Worm (Caenorhabditis elegans) whole organism, L3 larva: ENCODE results near the gene srab-1.
A peak's percentile ranks its signal among the peaks of the same experiment; 100 is the strongest.

Experiments used
- R02D3.7 ChIP-seq: fragments of 150-350 bp; optimal IDR thresholded peaks from 2 replicates; lab custom pipeline; 2014; ENCODE audit warnings: missing biosample characterization, missing genetic modification characterization
- ZK546.5 ChIP-seq: sonication (generic microtip); optimal IDR thresholded peaks from 2 replicates; lab custom pipeline; 2017; ENCODE audit warnings: missing biosample characterization, missing genetic modification characterization
- aly-2 ChIP-seq: fragments of 150-350 bp; optimal IDR thresholded peaks from 2 replicates; lab custom pipeline; 2014; ENCODE audit warnings: missing biosample characterization, missing genetic modification characterization
- ama-1 ChIP-seq: fragments of 150-350 bp; optimal IDR thresholded peaks from 2 replicates; lab custom pipeline; 2018
- ceh-16 ChIP-seq: sonication (generic microtip); optimal IDR thresholded peaks from 2 replicates; lab custom pipeline; 2017; ENCODE audit warnings: missing biosample characterization, missing genetic modification characterization
- ceh-28 ChIP-seq: fragments of 150-350 bp; optimal IDR thresholded peaks from 2 replicates; lab custom pipeline; 2014; ENCODE audit warnings: missing biosample characterization, missing genetic modification reagents, missing genetic modification characterization
- ceh-82 ChIP-seq: fragments of 150-350 bp; optimal IDR thresholded peaks from 2 replicates; lab custom pipeline; 2014; ENCODE audit warnings: missing biosample characterization, missing genetic modification characterization
- ceh-9 ChIP-seq: sonication (generic microtip); optimal IDR thresholded peaks from 2 replicates; lab custom pipeline; 2018; ENCODE audit warnings: missing biosample characterization, missing genetic modification characterization
- daf-12 ChIP-seq: fragments of 150-350 bp; optimal IDR thresholded peaks from 2 replicates; lab custom pipeline; 2014; ENCODE audit warnings: missing biosample characterization, missing genetic modification reagents, missing genetic modification characterization
- egl-27 ChIP-seq: sonication (generic microtip); optimal IDR thresholded peaks from 4 replicates; lab custom pipeline; 2017; ENCODE audit warnings: missing biosample characterization, missing genetic modification reagents, missing genetic modification characterization
- elt-1 ChIP-seq: fragments of 150-350 bp; optimal IDR thresholded peaks from 2 replicates; lab custom pipeline; 2014; ENCODE audit warnings: missing biosample characterization, missing genetic modification characterization
- elt-2 ChIP-seq: sonication (generic microtip); optimal IDR thresholded peaks from 2 replicates; lab custom pipeline; 2016; ENCODE audit warnings: missing genetic modification reagents, mild to moderate bottlenecking, missing genetic modification characterization, missing compliant biosample characterization
- elt-3 ChIP-seq, 3 experiments: fragments of 150-350 bp in 1 of 3; sonication (generic microtip) in 2 of 3; optimal IDR thresholded peaks; 2 replicates in 2 of 3; 4 replicates in 1 of 3; lab custom pipeline; 2014 to 2017; ENCODE audit warnings: missing biosample characterization in 3 of 3, missing genetic modification characterization in 3 of 3
- fkh-10 ChIP-seq: sonication (generic microtip); optimal IDR thresholded peaks from 2 replicates; lab custom pipeline; 2017; ENCODE audit warnings: missing biosample characterization, missing genetic modification reagents, missing genetic modification characterization
- fos-1 ChIP-seq: fragments of 150-350 bp; optimal IDR thresholded peaks from 2 replicates; lab custom pipeline; 2014; ENCODE audit warnings: missing biosample characterization, missing genetic modification characterization
- hmg-11 ChIP-seq: sonication (generic microtip); optimal IDR thresholded peaks from 2 replicates; lab custom pipeline; 2016; ENCODE audit warnings: missing genetic modification characterization, missing compliant biosample characterization
- jun-1 ChIP-seq: fragments of 150-350 bp; optimal IDR thresholded peaks from 2 replicates; lab custom pipeline; 2014; ENCODE audit warnings: missing biosample characterization, missing genetic modification reagents, missing genetic modification characterization
- lin-39 ChIP-seq: fragments of 150-350 bp; optimal IDR thresholded peaks from 2 replicates; lab custom pipeline; 2018; ENCODE audit warnings: missing biosample characterization, missing genetic modification reagents, missing genetic modification characterization
- mdl-1 ChIP-seq: fragments of 150-350 bp; optimal IDR thresholded peaks from 2 replicates; lab custom pipeline; 2014; ENCODE audit warnings: missing biosample characterization, missing genetic modification characterization
- nfya-1 ChIP-seq: sonication (generic microtip); optimal IDR thresholded peaks from 2 replicates; lab custom pipeline; 2017; ENCODE audit warnings: missing genetic modification characterization, mild to moderate bottlenecking, missing compliant biosample characterization, antibody characterized with exemption, moderate library complexity; ENCODE audit not compliant: insufficient read depth
- nhr-12 ChIP-seq: fragments of 150-350 bp; optimal IDR thresholded peaks from 2 replicates; lab custom pipeline; 2014; ENCODE audit warnings: missing biosample characterization, missing genetic modification characterization
- nhr-23 ChIP-seq: fragments of 150-350 bp; optimal IDR thresholded peaks from 2 replicates; lab custom pipeline; 2014; ENCODE audit warnings: missing biosample characterization, missing genetic modification reagents, missing genetic modification characterization
- nhr-237 ChIP-seq: fragments of 150-350 bp; optimal IDR thresholded peaks from 2 replicates; lab custom pipeline; 2014; ENCODE audit warnings: missing biosample characterization, missing genetic modification characterization
- nhr-25 ChIP-seq: sonication (generic microtip); optimal IDR thresholded peaks from 2 replicates; lab custom pipeline; 2017; ENCODE audit warnings: missing biosample characterization, missing genetic modification characterization
- nhr-28 ChIP-seq: fragments of 150-350 bp; optimal IDR thresholded peaks from 2 replicates; lab custom pipeline; 2014; ENCODE audit warnings: missing biosample characterization, missing genetic modification characterization
- nhr-43 ChIP-seq: sonication (generic microtip); optimal IDR thresholded peaks from 2 replicates; lab custom pipeline; 2016; ENCODE audit warnings: mild to moderate bottlenecking, missing genetic modification characterization, missing compliant biosample characterization; ENCODE audit not compliant: poor library complexity, severe bottlenecking
- nhr-67 ChIP-seq: fragments of 150-350 bp; optimal IDR thresholded peaks from 2 replicates; lab custom pipeline; 2014; ENCODE audit warnings: missing biosample characterization, missing genetic modification characterization
- nhr-76 ChIP-seq: fragments of 150-350 bp; sonication (generic microtip); optimal IDR thresholded peaks from 5 replicates; lab custom pipeline; 2014; ENCODE audit warnings: missing biosample characterization, missing genetic modification characterization
- nhr-77 ChIP-seq: fragments of 150-350 bp; optimal IDR thresholded peaks from 2 replicates; lab custom pipeline; 2014; ENCODE audit warnings: missing biosample characterization, missing genetic modification characterization
- pha-4 ChIP-seq: fragments of 150-350 bp; optimal IDR thresholded peaks from 2 replicates; lab custom pipeline; 2014; ENCODE audit warnings: missing biosample characterization, missing genetic modification reagents, missing genetic modification characterization
- pqm-1 ChIP-seq: fragments of 150-350 bp; optimal IDR thresholded peaks from 2 replicates; lab custom pipeline; 2017; ENCODE audit warnings: missing biosample characterization, missing genetic modification characterization, inconsistent platforms
- sea-2 ChIP-seq: fragments of 150-350 bp; sonication (generic microtip); optimal IDR thresholded peaks from 4 replicates; lab custom pipeline; 2014; ENCODE audit warnings: missing biosample characterization, missing genetic modification reagents, missing genetic modification characterization
- skn-1 ChIP-seq: fragments of 150-350 bp; optimal IDR thresholded peaks from 2 replicates; lab custom pipeline; 2014; ENCODE audit warnings: missing biosample characterization, missing genetic modification characterization
- snpc-4 ChIP-seq: fragments of 150-350 bp; optimal IDR thresholded peaks from 2 replicates; lab custom pipeline; 2014; ENCODE audit warnings: missing biosample characterization, missing genetic modification characterization
- tbx-2 ChIP-seq: sonication (generic microtip); optimal IDR thresholded peaks from 2 replicates; lab custom pipeline; 2016; ENCODE audit warnings: mild to moderate bottlenecking, missing genetic modification characterization, missing compliant biosample characterization
- unc-39 ChIP-seq: sonication (generic microtip); optimal IDR thresholded peaks from 4 replicates; lab custom pipeline; 2017; ENCODE audit warnings: missing biosample characterization, missing genetic modification characterization
- unc-62 ChIP-seq: fragments of 150-350 bp; sonication (generic microtip); optimal IDR thresholded peaks from 4 replicates; lab custom pipeline; 2014; ENCODE audit warnings: missing biosample characterization, missing genetic modification reagents, missing genetic modification characterization
- zag-1 ChIP-seq: fragments of 150-350 bp; optimal IDR thresholded peaks from 2 replicates; lab custom pipeline; 2014; ENCODE audit warnings: missing biosample characterization, missing genetic modification characterization
- ztf-4 ChIP-seq: fragments of 150-350 bp; optimal IDR thresholded peaks from 2 replicates; lab custom pipeline; 2014; ENCODE audit warnings: missing biosample characterization, missing genetic modification characterization

Gene srab-1

DNA sequence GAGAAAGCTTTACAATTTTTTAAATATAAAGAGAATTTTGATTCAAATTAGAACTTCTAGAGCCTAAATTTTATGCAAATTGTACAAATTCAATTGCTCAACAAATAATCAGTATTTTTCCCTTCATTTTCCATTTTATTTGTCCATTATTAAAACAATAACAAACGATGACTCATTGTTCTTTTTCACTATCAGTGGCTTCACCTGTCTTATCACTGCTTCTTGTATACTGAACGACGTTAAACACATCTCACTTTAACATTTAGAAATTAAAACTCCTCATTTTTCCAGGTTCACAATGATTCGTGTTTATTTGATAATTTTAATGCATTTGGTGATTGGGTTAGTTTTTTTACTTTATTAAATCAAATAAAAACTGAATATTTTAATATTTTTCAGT is 17.8 kb upstream of the srab-1 start, which contains the start of gene sid-1:
Gene sid-1, plus strand, starts transcription at position 292 of the 400 bp plus-strand sequence.
- TF ChIP-seq ztf-4, result no peak
- no peak for TF ChIP-seq nhr-23 (tag; lab: Kevin White, UChicago)
- no peak for TF ChIP-seq nhr-76 (tag; lab: Kevin White, UChicago)
- TF ChIP-seq fos-1 (tag; lab: Kevin White, UChicago), result no peak
- TF ChIP-seq daf-12 (tag; lab: Kevin White, UChicago), result no peak
- peak; percentile 23 for TF ChIP-seq pqm-1 (tag; lab: Kevin White, UChicago)
- TF ChIP-seq elt-2 (tag; lab: Kevin White, UChicago), result peak; percentile 76
- no peak for TF ChIP-seq skn-1 (tag; lab: Kevin White, UChicago)
- TF ChIP-seq elt-3 (tag; optimal IDR thresholded peaks at IDR 0.05; lab: Kevin White, UChicago), result no peak
- TF ChIP-seq ceh-16, result no peak
- TF ChIP-seq pha-4 (tag; lab: Kevin White, UChicago), result peak; percentile 27
- TF ChIP-seq nhr-77 (tag; lab: Kevin White, UChicago), result no peak
- no peak for TF ChIP-seq ceh-82 (tag; lab: Kevin White, UChicago)
- no peak for TF ChIP-seq unc-62
- TF ChIP-seq tbx-2 (tag; lab: Kevin White, UChicago), result no peak
- no peak for TF ChIP-seq R02D3.7 (tag; lab: Kevin White, UChicago)
- no peak for TF ChIP-seq lin-39 (tag; lab: Kevin White, UChicago)
- no peak for TF ChIP-seq snpc-4 (tag; lab: Kevin White, UChicago)
- no peak for TF ChIP-seq elt-1 (tag; lab: Kevin White, UChicago)
- TF ChIP-seq unc-39 (tag; lab: Kevin White, UChicago), result no peak
- no peak for TF ChIP-seq sea-2 (GFP tag; lab: Kevin White, UChicago)
- TF ChIP-seq ama-1 (lab: Kevin White, UChicago), result no peak
- TF ChIP-seq ZK546.5, result no peak
- no peak for TF ChIP-seq ceh-9 (tag; lab: Kevin White, UChicago)
- no peak for TF ChIP-seq mdl-1 (tag; lab: Kevin White, UChicago)
- TF ChIP-seq zag-1 (tag; lab: Kevin White, UChicago), result no peak

DNA sequence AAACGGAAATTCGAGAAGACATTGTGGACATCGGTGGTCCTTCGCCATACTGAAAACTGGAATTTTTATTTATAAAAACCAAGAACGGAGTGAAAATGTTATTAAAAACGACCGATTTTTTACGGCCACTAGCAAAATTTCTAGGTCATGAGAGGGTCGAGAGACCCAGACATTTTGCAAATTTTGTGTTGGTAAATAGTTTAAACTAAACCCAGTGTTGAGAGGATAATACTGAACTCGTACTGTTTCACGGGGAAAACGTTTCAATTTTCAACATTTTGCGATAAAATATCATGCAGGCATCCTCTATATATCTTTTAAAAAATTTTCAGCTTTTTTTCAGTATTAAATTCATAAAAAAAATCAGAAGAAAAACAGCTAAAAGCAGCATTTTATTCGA is 17.2 kb upstream of the srab-1 start, which contains the start of gene C04F5.9:
Gene C04F5.9, minus strand, starts transcription at position 101 of the 400 bp plus-strand sequence.
- TF ChIP-seq jun-1 (tag; lab: Kevin White, UChicago) (no peak), nfya-1 (no peak), fkh-10 (GFP tag; lab: Kevin White, UChicago) (no peak)

DNA sequence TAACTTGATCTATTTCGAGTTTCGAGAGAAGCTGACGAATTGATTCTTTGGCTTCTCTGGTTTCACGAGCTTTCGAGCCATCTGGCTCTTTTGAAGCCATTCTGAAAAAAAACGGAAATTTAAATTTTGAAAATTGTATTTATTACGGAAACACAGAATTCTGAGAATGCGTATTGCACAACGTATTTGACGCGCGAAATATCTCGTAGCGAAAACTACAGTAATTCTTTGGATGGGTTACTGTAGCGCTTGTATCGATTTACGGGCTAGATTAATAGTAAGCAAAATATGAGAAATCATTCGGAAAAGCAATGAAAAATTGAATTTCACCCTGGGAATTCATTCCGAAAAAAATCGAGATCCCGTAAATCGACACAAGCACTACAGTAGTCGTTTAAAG is 11.7 kb upstream of the srab-1 start, which contains the start of gene C04F5.8:
Gene C04F5.8, minus strand, starts transcription at position 101 of the 400 bp plus-strand sequence.
- no peak for TF ChIP-seq mdl-1 (tag; lab: Kevin White, UChicago)
- TF ChIP-seq fkh-10 (GFP tag; lab: Kevin White, UChicago), result no peak
- TF ChIP-seq nhr-25 (tag; lab: Kevin White, UChicago), result no peak
- no peak for TF ChIP-seq nhr-76 (tag; lab: Kevin White, UChicago)
- no peak for TF ChIP-seq nhr-237
- no peak for TF ChIP-seq lin-39 (tag; lab: Kevin White, UChicago)
- TF ChIP-seq, all 47 proteins: peak for 0

DNA sequence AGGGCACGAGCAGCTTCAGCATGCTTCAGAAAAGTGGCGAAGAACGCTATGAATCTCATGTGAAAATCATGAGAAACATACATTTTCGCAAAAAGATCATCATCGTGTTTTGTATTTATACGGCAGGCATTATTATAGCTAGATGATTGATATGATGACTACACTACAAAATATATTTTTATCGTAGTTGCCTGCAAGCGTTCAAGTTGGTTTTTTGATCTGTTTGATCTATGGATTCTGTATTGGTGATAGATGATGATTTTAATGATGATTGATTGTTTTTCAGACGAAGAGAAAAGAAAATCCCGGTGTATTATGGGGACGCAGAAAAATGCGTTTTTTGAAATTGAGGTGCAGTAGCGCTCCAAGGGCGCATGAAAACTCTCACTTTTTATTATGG is 8.8 kb upstream of the srab-1 start, which contains the start of gene ugt-63:
Gene ugt-63, minus strand, starts transcription at position 89 of the 400 bp plus-strand sequence.
- TF ChIP-seq nhr-67 (tag; lab: Kevin White, UChicago) (no peak), nhr-43 (tag; lab: Kevin White, UChicago) (peak; percentile 63)

DNA sequence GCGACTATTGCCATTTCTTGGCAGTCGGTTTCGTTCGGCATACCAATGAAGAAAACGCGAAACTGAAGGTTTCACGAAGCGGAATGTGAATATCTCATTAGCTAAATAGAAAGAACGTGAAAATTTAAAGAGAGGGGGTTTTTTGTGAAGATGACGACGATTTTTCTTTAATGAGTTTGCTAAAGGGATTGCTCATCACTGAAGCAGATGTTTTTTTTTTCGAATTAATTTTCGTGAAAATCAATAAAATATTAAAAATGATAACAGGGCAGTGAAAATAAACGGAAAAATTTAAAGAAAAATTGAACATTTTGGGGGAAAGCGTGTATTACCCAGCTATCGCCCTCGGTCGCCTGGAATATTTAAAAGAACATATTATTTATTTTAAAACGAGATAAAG is 5.9 kb upstream of the srab-1 start, which contains the start of gene srab-3:
Gene srab-3, minus strand, starts transcription at position 101 of the 400 bp plus-strand sequence.
- TF ChIP-seq nhr-77 (tag; lab: Kevin White, UChicago) (no peak), nhr-28 (no peak), hmg-11 (tag; lab: Kevin White, UChicago) (no peak), nhr-12 (no peak), ceh-28 (no peak), aly-2 (tag; lab: Kevin White, UChicago) (no peak), elt-2 (tag; lab: Kevin White, UChicago) (no peak), unc-62 (no peak), ceh-9 (tag; lab: Kevin White, UChicago) (no peak), elt-3 (tag; optimal IDR thresholded peaks at IDR 0.05; lab: Kevin White, UChicago) (no peak), nfya-1 (no peak), egl-27 (tag; lab: Kevin White, UChicago) (no peak), jun-1 (tag; lab: Kevin White, UChicago) (no peak)
- TF ChIP-seq, all 47 proteins: peak for 0
